Fruit fly (Drosophila melanogaster) Kc167 (cell line): ENCODE measurements around the gene CG8191.

Experiments
- Myc ChIP-seq: fragments of >200 bp; optimal IDR thresholded peaks from 2 replicates; lab custom pipeline; 2017; ENCODE audit warnings: missing external identifiers
- Sin3A ChIP-seq: fragments of >200 bp; optimal IDR thresholded peaks from 2 replicates; lab custom pipeline; 2018; ENCODE audit warnings: missing external identifiers
- h ChIP-seq: fragments of >200 bp; optimal IDR thresholded peaks from 3 replicates; lab custom pipeline; 2018; ENCODE audit warnings: missing external identifiers
- insv ChIP-seq: fragments of >200 bp; optimal IDR thresholded peaks from 3 replicates; lab custom pipeline; 2018; ENCODE audit warnings: missing external identifiers
- psq ChIP-seq: fragments of >200 bp; optimal IDR thresholded peaks from 2 replicates; lab custom pipeline; 2017; ENCODE audit warnings: missing external identifiers
- ttk ChIP-seq: sonication (Bioruptor generic); optimal IDR thresholded peaks from 2 replicates; lab custom pipeline; 2017; ENCODE audit warnings: missing external identifiers

- TF ChIP-seq Sin3A (lab: Kevin White, UChicago) (no peak), psq (lab: Kevin White, UChicago) (no peak), insv (lab: Kevin White, UChicago) (no peak), h (lab: Kevin White, UChicago) (no peak), Myc (lab: Kevin White, UChicago) (no peak), ttk (lab: Kevin White, UChicago) (no peak)
These were observed 30.7 kb downstream of the CG8191 start, which contains the start of gene Polr3A for dm6 chrX:15762723-15763122.
